Worm (Caenorhabditis elegans) whole organism, L2 larva: ENCODE measurements around the gene str-145.

ENCODE experiments used
- C34F6.9 ChIP-seq: fragments of 150-350 bp; optimal IDR thresholded peaks from 2 replicates; lab custom pipeline; 2014; ENCODE audit warnings: missing biosample characterization, missing genetic modification characterization
- F13H6.1 ChIP-seq: sonication (generic microtip); optimal IDR thresholded peaks from 2 replicates; lab custom pipeline; 2016; ENCODE audit warnings: missing genetic modification characterization, missing compliant biosample characterization
- Y55F3AM.14 ChIP-seq: fragments of 200-800 bp; sonication (Bioruptor generic); optimal IDR thresholded peaks from 2 replicates; lab custom pipeline; 2018; ENCODE audit warnings: mild to moderate bottlenecking, missing genetic modification characterization, missing compliant biosample characterization
- ZK546.5 ChIP-seq: sonication (generic microtip); optimal IDR thresholded peaks from 2 replicates; lab custom pipeline; 2017; ENCODE audit warnings: missing biosample characterization, missing genetic modification characterization
- alr-1 ChIP-seq: fragments of 150-350 bp; optimal IDR thresholded peaks from 2 replicates; lab custom pipeline; 2014; ENCODE audit warnings: missing biosample characterization, missing genetic modification characterization
- aly-2 ChIP-seq: fragments of 150-350 bp; optimal IDR thresholded peaks from 2 replicates; lab custom pipeline; 2014; ENCODE audit warnings: missing biosample characterization, missing genetic modification characterization
- ama-1 ChIP-seq: fragments of 150-350 bp; optimal IDR thresholded peaks from 2 replicates; lab custom pipeline; 2018; ENCODE audit warnings: inconsistent platforms
- blmp-1 ChIP-seq: sonication (generic microtip); optimal IDR thresholded peaks from 2 replicates; lab custom pipeline; 2017; ENCODE audit warnings: missing genetic modification characterization, mild to moderate bottlenecking, missing compliant biosample characterization, antibody characterized with exemption, moderate library complexity; ENCODE audit not compliant: insufficient read depth
- ceh-16 ChIP-seq: fragments of 150-350 bp; optimal IDR thresholded peaks from 2 replicates; lab custom pipeline; 2014; ENCODE audit warnings: missing biosample characterization, missing genetic modification characterization
- ceh-82 ChIP-seq: fragments of 150-350 bp; optimal IDR thresholded peaks from 2 replicates; lab custom pipeline; 2014; ENCODE audit warnings: missing biosample characterization, missing genetic modification characterization
- crh-2 ChIP-seq: sonication (generic microtip); optimal IDR thresholded peaks from 2 replicates; lab custom pipeline; 2017; ENCODE audit warnings: missing biosample characterization, missing genetic modification characterization
- dmd-4 ChIP-seq: sonication (generic microtip); optimal IDR thresholded peaks from 2 replicates; lab custom pipeline; 2017; ENCODE audit warnings: missing biosample characterization, missing genetic modification characterization
- elt-1 ChIP-seq: fragments of 150-350 bp; optimal IDR thresholded peaks from 2 replicates; lab custom pipeline; 2014; ENCODE audit warnings: missing biosample characterization, missing genetic modification characterization
- elt-3 ChIP-seq: sonication (generic microtip); optimal IDR thresholded peaks from 2 replicates; lab custom pipeline; 2017; ENCODE audit warnings: missing biosample characterization, missing genetic modification characterization
- fos-1 ChIP-seq: fragments of 150-350 bp; optimal IDR thresholded peaks from 2 replicates; lab custom pipeline; 2014; ENCODE audit warnings: missing biosample characterization, missing genetic modification characterization
- gmeb-1 ChIP-seq: fragments of 150-350 bp; optimal IDR thresholded peaks from 2 replicates; lab custom pipeline; 2014; ENCODE audit warnings: missing biosample characterization, missing genetic modification characterization
- lin-11 ChIP-seq: fragments of 150-350 bp; sonication (generic microtip); optimal IDR thresholded peaks from 2 replicates; lab custom pipeline; 2014; ENCODE audit warnings: missing biosample characterization, missing genetic modification characterization, inconsistent platforms, mixed read lengths
- lin-13 ChIP-seq: fragments of 150-350 bp; optimal IDR thresholded peaks from 2 replicates; lab custom pipeline; 2014; ENCODE audit warnings: missing biosample characterization, missing genetic modification reagents, missing genetic modification characterization
- mab-5 ChIP-seq: fragments of 150-350 bp; optimal IDR thresholded peaks from 2 replicates; lab custom pipeline; 2014; ENCODE audit warnings: missing biosample characterization, missing genetic modification characterization
- mbf-1 ChIP-seq: sonication (generic microtip); optimal IDR thresholded peaks from 2 replicates; lab custom pipeline; 2017; ENCODE audit warnings: missing biosample characterization, missing genetic modification characterization
- nhr-10 ChIP-seq: sonication (generic microtip); optimal IDR thresholded peaks from 2 replicates; lab custom pipeline; 2017; ENCODE audit warnings: missing biosample characterization, missing genetic modification characterization
- nhr-129 ChIP-seq: fragments of 150-350 bp; optimal IDR thresholded peaks from 2 replicates; lab custom pipeline; 2014; ENCODE audit warnings: missing biosample characterization, missing genetic modification characterization
- nhr-21 ChIP-seq: fragments of 150-350 bp; optimal IDR thresholded peaks from 2 replicates; lab custom pipeline; 2014; ENCODE audit warnings: missing biosample characterization, missing genetic modification characterization
- nhr-23 ChIP-seq: fragments of 150-350 bp; optimal IDR thresholded peaks from 2 replicates; lab custom pipeline; 2014; ENCODE audit warnings: missing biosample characterization, missing genetic modification reagents, missing genetic modification characterization
- nhr-237 ChIP-seq: fragments of 150-350 bp; optimal IDR thresholded peaks from 2 replicates; lab custom pipeline; 2014; ENCODE audit warnings: missing biosample characterization, missing genetic modification characterization
- nhr-6 ChIP-seq: fragments of 150-350 bp; optimal IDR thresholded peaks from 2 replicates; lab custom pipeline; 2014; ENCODE audit warnings: missing biosample characterization, missing genetic modification characterization
- nhr-77 ChIP-seq: fragments of 150-350 bp; optimal IDR thresholded peaks from 2 replicates; lab custom pipeline; 2014; ENCODE audit warnings: missing biosample characterization, missing genetic modification characterization
- sem-4 ChIP-seq: fragments of 150-350 bp; optimal IDR thresholded peaks from 2 replicates; lab custom pipeline; 2014; ENCODE audit warnings: missing biosample characterization, missing genetic modification reagents, missing genetic modification characterization
- skn-1 ChIP-seq: sonication (generic microtip); optimal IDR thresholded peaks from 2 replicates; lab custom pipeline; 2017; ENCODE audit warnings: missing biosample characterization, missing genetic modification characterization
- sma-3 ChIP-seq: sonication (generic microtip); optimal IDR thresholded peaks from 2 replicates; lab custom pipeline; 2016; ENCODE audit warnings: missing genetic modification reagents, missing genetic modification characterization, missing compliant biosample characterization
- sma-9 ChIP-seq, 2 experiments: fragments of 150-350 bp in 1 of 2; sonication (generic microtip) in 1 of 2; optimal IDR thresholded peaks; 2 replicates each; lab custom pipeline; 2014 to 2016; ENCODE audit warnings: missing genetic modification characterization in 2 of 2, mild to moderate bottlenecking in 1 of 2, missing biosample characterization in 1 of 2, missing compliant biosample characterization in 1 of 2, missing genetic modification reagents in 1 of 2, moderate library complexity in 1 of 2
- unc-39 ChIP-seq: fragments of 150-350 bp; optimal IDR thresholded peaks from 2 replicates; lab custom pipeline; 2014; ENCODE audit warnings: missing biosample characterization, missing genetic modification characterization
- unc-62 ChIP-seq: fragments of 150-350 bp; optimal IDR thresholded peaks from 2 replicates; lab custom pipeline; 2014; ENCODE audit warnings: missing biosample characterization, missing genetic modification reagents, missing genetic modification characterization
- zag-1 ChIP-seq: fragments of 150-350 bp; optimal IDR thresholded peaks from 2 replicates; lab custom pipeline; 2014; ENCODE audit warnings: missing biosample characterization, missing genetic modification characterization
- ztf-11 ChIP-seq: sonication (generic microtip); optimal IDR thresholded peaks from 2 replicates; lab custom pipeline; 2017; ENCODE audit warnings: missing biosample characterization, missing genetic modification characterization
- ztf-4 ChIP-seq: fragments of 150-350 bp; optimal IDR thresholded peaks from 2 replicates; lab custom pipeline; 2014; ENCODE audit warnings: missing biosample characterization, missing genetic modification characterization

The str-145 gene

DNA sequence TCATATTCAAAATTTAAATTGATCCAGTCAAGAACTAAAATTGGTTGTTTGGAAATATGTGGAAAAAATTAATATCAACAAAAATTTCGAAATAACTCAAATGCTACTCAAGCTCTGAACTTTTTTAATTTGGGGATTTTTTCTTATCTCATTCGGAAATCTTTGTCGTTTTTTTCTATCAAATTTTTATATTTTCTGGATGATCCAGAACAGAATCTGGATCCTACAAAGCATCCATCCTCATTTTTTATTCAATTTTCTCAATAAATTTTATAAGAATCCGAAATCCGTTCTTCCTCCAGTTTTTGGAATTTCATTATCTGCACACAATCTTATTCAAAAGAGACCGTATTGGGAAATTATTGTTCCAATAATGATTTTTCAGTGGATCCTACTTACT lies 22.7 kb upstream of the str-145 start, which contains the start of gene D1014.6:
TSS of gene D1014.6 (plus strand) at position 301 of the 400 bp plus-strand sequence.
- TF ChIP-seq Y55F3AM.14 (GFP tag; lab: Kevin White, UChicago): no peak
- TF ChIP-seq lin-11: no peak
- TF ChIP-seq ceh-82 (tag; lab: Kevin White, UChicago): no peak
- TF ChIP-seq mab-5 (tag; lab: Kevin White, UChicago): no peak
- TF ChIP-seq ztf-11 (tag; lab: Kevin White, UChicago): no peak
- no peak for TF ChIP-seq nhr-10
- TF ChIP-seq blmp-1: no peak
- no peak for TF ChIP-seq nhr-237 (tag; lab: Kevin White, UChicago)
- no peak for TF ChIP-seq mbf-1 (tag; lab: Kevin White, UChicago)
- no peak for TF ChIP-seq unc-62 (GFP tag; lab: Kevin White, UChicago)
- TF ChIP-seq aly-2: no peak
- TF ChIP-seq sma-3 (GFP tag; lab: Kevin White, UChicago): no peak
- TF ChIP-seq skn-1 (tag; lab: Kevin White, UChicago): no peak
- TF ChIP-seq nhr-6 (tag; lab: Kevin White, UChicago): no peak

DNA sequence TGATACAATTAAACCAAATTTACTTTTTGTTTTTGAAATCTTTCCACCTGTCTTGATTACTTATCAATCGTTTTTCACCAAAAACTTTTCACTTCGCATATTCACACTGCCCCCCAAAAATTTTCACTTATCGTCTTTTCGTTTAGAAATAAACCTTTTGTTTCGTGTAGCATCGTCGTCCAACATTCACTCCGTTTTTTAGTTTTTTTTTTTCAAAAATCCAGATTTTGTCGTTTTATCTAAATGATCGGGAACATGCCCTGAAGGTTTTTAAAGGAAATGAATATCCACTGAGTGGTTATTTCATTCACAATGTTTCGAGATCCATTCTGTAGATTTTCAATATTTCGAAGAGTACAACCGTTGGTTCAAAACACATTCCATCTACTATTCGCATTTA lies 19.8 kb upstream of the str-145 start, which contains the start of gene D1014.7:
TSS of gene D1014.7 (plus strand) at position 301 of the 400 bp plus-strand sequence.
- no peak for TF ChIP-seq lin-11
- no peak for TF ChIP-seq nhr-21

DNA sequence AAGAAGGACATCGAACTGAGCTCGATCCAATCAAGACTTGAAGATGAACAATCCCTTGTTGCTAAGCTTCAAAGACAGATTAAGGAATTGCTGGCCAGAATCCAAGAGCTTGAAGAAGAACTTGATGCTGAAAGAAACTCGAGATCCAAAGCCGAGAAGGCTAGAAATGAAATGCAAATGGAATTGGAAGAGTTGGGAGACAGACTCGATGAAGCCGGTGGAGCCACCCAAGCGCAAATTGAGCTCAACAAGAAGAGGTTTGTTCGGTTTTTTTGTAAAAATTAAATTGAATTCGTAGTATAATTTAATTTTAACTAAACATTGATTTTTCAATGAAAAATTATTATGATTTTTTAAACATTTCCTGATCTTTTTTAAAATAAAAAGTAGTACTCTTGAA lies 16.4 kb upstream of the str-145 start:
- TF ChIP-seq zag-1 (no peak), lin-13 (GFP tag; lab: Kevin White, UChicago) (no peak)

DNA sequence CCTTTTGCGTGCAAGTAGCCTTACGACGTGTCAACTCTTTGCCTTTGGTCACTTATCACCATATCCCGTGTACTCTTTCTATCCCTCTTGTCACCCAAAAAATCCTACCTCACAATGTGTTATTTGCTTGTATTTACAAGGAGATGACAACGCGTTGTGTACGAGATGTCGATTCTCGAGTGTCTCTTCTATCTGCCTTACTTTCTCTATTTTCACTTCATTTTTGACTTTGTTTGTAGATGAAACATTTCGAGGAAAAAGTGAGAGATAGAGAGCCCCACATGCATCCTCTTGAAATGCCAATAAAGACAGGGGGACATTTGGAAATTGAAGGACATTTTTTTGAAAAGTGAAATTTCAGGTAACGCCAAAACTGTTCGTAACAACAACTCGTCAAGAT lies 12.7 kb upstream of the str-145 start:
- TF ChIP-seq Y55F3AM.14 (GFP tag; lab: Kevin White, UChicago): no peak
- peak; percentile 11 for TF ChIP-seq F13H6.1 (tag; lab: Kevin White, UChicago)
- TF ChIP-seq, all 48 proteins: peak for 1

DNA sequence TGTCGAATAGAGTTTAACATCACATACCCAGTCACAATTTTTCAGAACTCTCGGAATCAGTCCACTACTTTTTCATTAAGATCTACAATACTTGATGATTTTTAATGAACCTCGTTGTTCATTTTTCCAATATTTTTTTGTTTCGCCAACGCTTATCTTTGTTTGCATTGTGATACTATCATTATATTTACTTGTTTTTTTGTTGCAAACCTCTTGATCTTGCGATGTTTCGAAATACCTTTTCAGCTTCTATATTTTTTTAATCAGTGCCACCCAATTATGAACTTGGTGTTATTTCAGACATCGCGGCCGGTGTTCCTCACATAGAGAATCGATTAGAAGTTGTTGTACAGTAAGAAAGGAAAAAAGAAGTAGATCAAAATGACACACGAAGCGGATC lies 10.5 kb upstream of the str-145 start, which contains the start of gene myo-5:
TSS of gene myo-5 (plus strand) at position 301 of the 400 bp plus-strand sequence.
- TF ChIP-seq unc-62 (GFP tag; lab: Kevin White, UChicago) (no peak), ztf-4 (tag; lab: Kevin White, UChicago) (no peak), crh-2 (tag; lab: Kevin White, UChicago) (no peak), dmd-4 (tag; lab: Kevin White, UChicago) (no peak), lin-11 (no peak), ceh-16 (tag; lab: Kevin White, UChicago) (no peak), aly-2 (no peak), fos-1 (tag; lab: Kevin White, UChicago) (no peak), gmeb-1 (tag; lab: Kevin White, UChicago) (no peak), F13H6.1 (tag; lab: Kevin White, UChicago) (no peak), nhr-129 (no peak), sma-9 (GFP tag; optimal IDR thresholded peaks at IDR 0.05; lab: Kevin White, UChicago) (no peak), sma-9 (tag; optimal IDR thresholded peaks at IDR 0.05; lab: Kevin White, UChicago) (no peak), unc-39 (tag; lab: Kevin White, UChicago) (no peak)

DNA sequence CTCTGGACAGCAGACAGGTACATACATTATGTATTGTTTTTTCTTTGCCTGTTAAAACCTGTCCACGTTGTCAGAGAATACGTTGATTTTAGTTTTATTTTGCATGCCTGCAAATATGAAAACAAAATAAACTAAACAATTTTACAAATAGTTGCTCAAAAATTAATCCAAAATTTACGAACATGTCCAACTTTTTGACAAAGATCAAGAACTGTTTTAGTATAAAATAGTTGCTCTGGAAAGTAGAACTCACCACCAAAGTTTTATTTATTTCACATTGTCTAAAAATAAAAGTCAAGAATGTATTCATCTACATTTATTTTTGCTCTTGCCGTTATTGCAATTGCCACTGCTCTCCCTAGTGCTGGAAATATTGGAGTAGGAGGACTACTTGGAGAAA lies 6.3 kb upstream of the str-145 start, which contains the start of gene srlf-16:
TSS of gene srlf-16 (plus strand) at position 301 of the 400 bp plus-strand sequence.
- TF ChIP-seq ceh-16 (tag; lab: Kevin White, UChicago) (no peak), ama-1 (lab: Kevin White, UChicago) (no peak), alr-1 (tag; lab: Kevin White, UChicago) (no peak), nhr-77 (tag; lab: Kevin White, UChicago) (no peak), fos-1 (tag; lab: Kevin White, UChicago) (no peak), sem-4 (no peak), nhr-23 (tag; lab: Kevin White, UChicago) (no peak), ztf-11 (tag; lab: Kevin White, UChicago) (no peak), nhr-10 (no peak), unc-39 (tag; lab: Kevin White, UChicago) (no peak), C34F6.9 (tag; lab: Kevin White, UChicago) (no peak), zag-1 (no peak), elt-3 (tag; lab: Kevin White, UChicago) (no peak), ZK546.5 (tag; lab: Kevin White, UChicago) (no peak), blmp-1 (no peak), nhr-129 (no peak), Y55F3AM.14 (GFP tag; lab: Kevin White, UChicago) (no peak), gmeb-1 (tag; lab: Kevin White, UChicago) (no peak), elt-1 (tag; lab: Kevin White, UChicago) (no peak)
